Fruit fly (Drosophila melanogaster) whole organism, embryonic: ENCODE measurements around the gene CG15514.

Experiments
- Awh ChIP-seq: fragments of 200-800 bp; sonication (Bioruptor generic); IDR thresholded peaks from 2 replicates; pipeline ENCODE4, ENCODE4 v1.3.6; 2022; ENCODE audit warnings: missing biosample characterization, missing genetic modification characterization
- Bteb2 ChIP-seq: fragments of 200-800 bp; sonication (Bioruptor generic); optimal IDR thresholded peaks from 2 replicates; lab custom pipeline; 2016; ENCODE audit warnings: missing biosample characterization, missing genetic modification characterization
- CG11695 ChIP-seq: fragments of 200-800 bp; sonication (Bioruptor generic); IDR thresholded peaks from 3 replicates; pipeline ENCODE4 v1.3.6; 2022; ENCODE audit warnings: missing biosample characterization, missing genetic modification characterization
- CG12071 ChIP-seq: fragments of 200-800 bp; sonication (Bioruptor generic); optimal IDR thresholded peaks from 3 replicates; lab custom pipeline; 2018; ENCODE audit warnings: missing biosample characterization, mild to moderate bottlenecking, missing genetic modification characterization
- CG12219 ChIP-seq: fragments of 200-800 bp; sonication (Bioruptor generic); optimal IDR thresholded peaks from 3 replicates; lab custom pipeline; 2018; ENCODE audit warnings: missing biosample characterization, mild to moderate bottlenecking, missing genetic modification characterization
- CG12391 ChIP-seq: fragments of 200-800 bp; sonication (Bioruptor generic); optimal IDR thresholded peaks from 3 replicates; lab custom pipeline; 2018; ENCODE audit warnings: missing biosample characterization, mild to moderate bottlenecking, missing genetic modification characterization, moderate library complexity
- CG12744 ChIP-seq: fragments of 200-800 bp; sonication (Bioruptor generic); optimal IDR thresholded peaks from 2 replicates; lab custom pipeline; 2016; ENCODE audit warnings: missing biosample characterization, missing genetic modification characterization
- CG13775 ChIP-seq: fragments of 200-800 bp; sonication (Bioruptor generic); optimal IDR thresholded peaks from 3 replicates; lab custom pipeline; 2017; ENCODE audit warnings: missing biosample characterization, mild to moderate bottlenecking, missing genetic modification characterization
- CG1603 ChIP-seq: fragments of 200-800 bp; sonication (Bioruptor generic); optimal IDR thresholded peaks from 2 replicates; lab custom pipeline; 2019; ENCODE audit warnings: missing biosample characterization, mild to moderate bottlenecking, missing genetic modification characterization, moderate library complexity
- CG17359 ChIP-seq: fragments of 200-800 bp; sonication (Bioruptor generic); optimal IDR thresholded peaks from 3 replicates; lab custom pipeline; 2018; ENCODE audit warnings: missing biosample characterization, mild to moderate bottlenecking, missing genetic modification characterization, moderate library complexity
- CG17612 ChIP-seq: fragments of 200-800 bp; sonication (Bioruptor generic); IDR thresholded peaks from 2 replicates; pipeline ENCODE4 v1.3.6; 2022; ENCODE audit warnings: missing biosample characterization, missing genetic modification characterization
- CG17802 ChIP-seq: fragments of 200-800 bp; sonication (Bioruptor generic); optimal IDR thresholded peaks from 2 replicates; lab custom pipeline; 2018; ENCODE audit warnings: missing biosample characterization, mild to moderate bottlenecking, missing genetic modification characterization, moderate library complexity
- CG30403 ChIP-seq: fragments of 200-800 bp; sonication (Bioruptor generic); optimal IDR thresholded peaks from 3 replicates; lab custom pipeline; 2016; ENCODE audit warnings: missing biosample characterization, missing genetic modification characterization
- CG3838 ChIP-seq: fragments of 200-800 bp; sonication (Bioruptor generic); optimal IDR thresholded peaks from 3 replicates; lab custom pipeline; 2016; ENCODE audit warnings: missing biosample characterization, missing genetic modification characterization
- CG4617 ChIP-seq: fragments of 200-800 bp; sonication (Bioruptor generic); optimal IDR thresholded peaks from 3 replicates; lab custom pipeline; 2016; ENCODE audit warnings: missing biosample characterization, missing genetic modification characterization, borderline replicate concordance
- CG7745 ChIP-seq: fragments of 200-800 bp; sonication (Bioruptor generic); optimal IDR thresholded peaks from 2 replicates; lab custom pipeline; 2018; ENCODE audit warnings: missing biosample characterization, mild to moderate bottlenecking, missing genetic modification characterization, moderate library complexity
- CoRest ChIP-seq: fragments of 200-800 bp; sonication (Bioruptor generic); optimal IDR thresholded peaks from 3 replicates; lab custom pipeline; 2018; ENCODE audit warnings: missing biosample characterization, mild to moderate bottlenecking, missing genetic modification characterization, moderate library complexity
- Dek ChIP-seq: fragments of 200-800 bp; sonication (Bioruptor generic); optimal IDR thresholded peaks from 3 replicates; lab custom pipeline; 2019; ENCODE audit warnings: missing biosample characterization, mild to moderate bottlenecking, missing genetic modification characterization, moderate library complexity
- Doc3 ChIP-seq: fragments of 200-800 bp; sonication (Bioruptor generic); IDR thresholded peaks from 3 replicates; pipeline ENCODE4 v1.3.6; 2022; ENCODE audit warnings: missing biosample characterization, missing genetic modification characterization; ENCODE audit not compliant: partially characterized antibody
- Dref ChIP-seq: fragments of 200-800 bp; sonication (Bioruptor generic); IDR thresholded peaks from 2 replicates; pipeline ENCODE4 v1.3.6; 2022; ENCODE audit warnings: missing biosample characterization, missing genetic modification characterization
- E2f1 ChIP-seq: fragments of 200-800 bp; sonication (Bioruptor generic); IDR thresholded peaks from 2 replicates; pipeline ENCODE4 v1.3.6; 2022; ENCODE audit warnings: missing biosample characterization, missing genetic modification characterization
- Gug ChIP-seq: fragments of 200-800 bp; sonication (Bioruptor generic); IDR thresholded peaks from 4 replicates; pipeline ENCODE4 v1.3.6; 2022; ENCODE audit warnings: missing biosample characterization, missing genetic modification characterization
- H15 ChIP-seq: fragments of 200-800 bp; sonication (Bioruptor generic); IDR thresholded peaks from 3 replicates; pipeline ENCODE4 v1.3.6; 2022; ENCODE audit warnings: missing biosample characterization, missing genetic modification characterization
- Hr3 ChIP-seq: fragments of 200-800 bp; sonication (Bioruptor generic); optimal IDR thresholded peaks from 3 replicates; lab custom pipeline; 2016; ENCODE audit warnings: missing biosample characterization, missing genetic modification characterization
- Sry-δ ChIP-seq: fragments of 200-800 bp; sonication (Bioruptor generic); optimal IDR thresholded peaks from 2 replicates; lab custom pipeline; 2016; ENCODE audit warnings: missing biosample characterization, missing genetic modification characterization
- Ssrp ChIP-seq: fragments of 200-800 bp; sonication (Bioruptor generic); optimal IDR thresholded peaks from 2 replicates; lab custom pipeline; 2018; ENCODE audit warnings: missing biosample characterization, mild to moderate bottlenecking, missing genetic modification characterization, moderate library complexity
- Xrp1 ChIP-seq: fragments of 200-800 bp; sonication (Bioruptor generic); IDR thresholded peaks from 2 replicates; pipeline ENCODE4 v1.3.6; 2022; ENCODE audit warnings: missing biosample characterization, missing genetic modification characterization
- bowl ChIP-seq: fragments of 200-800 bp; sonication (Bioruptor generic); IDR thresholded peaks from 2 replicates; pipeline ENCODE4 v1.3.6; 2022; ENCODE audit warnings: missing biosample characterization, missing genetic modification characterization
- crp ChIP-seq, 2 experiments: fragments of 200-800 bp; sonication (Bioruptor generic); optimal IDR thresholded peaks; 2 replicates in 1 of 2; 3 replicates in 1 of 2; lab custom pipeline; 2017; ENCODE audit warnings: missing biosample characterization in 2 of 2, missing genetic modification characterization in 2 of 2, mild to moderate bottlenecking in 1 of 2, moderate library complexity in 1 of 2
- h ChIP-seq: fragments of >200 bp; optimal IDR thresholded peaks from 2 replicates; lab custom pipeline; 2017
- hbn ChIP-seq: fragments of 200-800 bp; sonication (Bioruptor generic); IDR thresholded peaks from 2 replicates; pipeline ENCODE4 v1.3.6; 2022; ENCODE audit warnings: missing biosample characterization, missing genetic modification characterization; ENCODE audit not compliant: partially characterized antibody
- insv ChIP-seq, 2 experiments: fragments of 200-800 bp; sonication (Bioruptor generic); optimal IDR thresholded peaks; 3 replicates each; lab custom pipeline; 2016 to 2018; ENCODE audit warnings: missing biosample characterization in 2 of 2, missing genetic modification characterization in 2 of 2
- jing ChIP-seq: fragments of 200-800 bp; sonication (Bioruptor generic); optimal IDR thresholded peaks from 2 replicates; lab custom pipeline; 2018; ENCODE audit warnings: missing biosample characterization, mild to moderate bottlenecking, missing genetic modification characterization
- lbe ChIP-seq: fragments of 200-800 bp; sonication (Bioruptor generic); optimal IDR thresholded peaks from 2 replicates; lab custom pipeline; 2016; ENCODE audit warnings: missing biosample characterization, mild to moderate bottlenecking, missing genetic modification characterization
- nerfin-2 ChIP-seq: fragments of 200-800 bp; sonication (Bioruptor generic); IDR thresholded peaks from 2 replicates; pipeline ENCODE4 v1.3.6; 2022; ENCODE audit warnings: missing biosample characterization, missing genetic modification characterization; ENCODE audit not compliant: partially characterized antibody
- org-1 ChIP-seq: fragments of 200-800 bp; sonication (Bioruptor generic); optimal IDR thresholded peaks from 2 replicates; lab custom pipeline; 2017; ENCODE audit warnings: missing biosample characterization, missing genetic modification characterization
- p53 ChIP-seq: fragments of 200-800 bp; sonication (Bioruptor generic); optimal IDR thresholded peaks from 2 replicates; lab custom pipeline; 2016; ENCODE audit warnings: missing biosample characterization, missing genetic modification characterization
- sim ChIP-seq: fragments of 200-800 bp; sonication (Bioruptor generic); IDR thresholded peaks from 2 replicates; pipeline ENCODE4 v1.3.6; 2022; ENCODE audit warnings: missing biosample characterization, missing genetic modification characterization
- slbo ChIP-seq: fragments of 200-800 bp; sonication (Bioruptor generic); IDR thresholded peaks from 2 replicates; pipeline ENCODE4 v1.3.6; 2022; ENCODE audit warnings: missing biosample characterization, missing genetic modification characterization
- sna ChIP-seq: fragments of 200-800 bp; sonication (Bioruptor generic); IDR thresholded peaks from 2 replicates; pipeline ENCODE4 v1.3.6; 2022; ENCODE audit warnings: missing biosample characterization, missing genetic modification characterization; ENCODE audit not compliant: partially characterized antibody
- so ChIP-seq: fragments of 200-800 bp; sonication (Bioruptor generic); IDR thresholded peaks from 3 replicates; pipeline ENCODE4 v1.3.6; 2022; ENCODE audit warnings: missing biosample characterization, missing genetic modification characterization
- sob ChIP-seq: fragments of 200-800 bp; sonication (Bioruptor generic); IDR thresholded peaks from 2 replicates; pipeline ENCODE4 v1.3.6; 2022; ENCODE audit warnings: missing biosample characterization, missing genetic modification characterization
- sqz ChIP-seq: fragments of 200-800 bp; sonication (Bioruptor generic); optimal IDR thresholded peaks from 3 replicates; lab custom pipeline; 2018; ENCODE audit warnings: missing biosample characterization, mild to moderate bottlenecking, missing genetic modification characterization
- ssp ChIP-seq: fragments of 200-800 bp; sonication (Bioruptor generic); IDR thresholded peaks from 2 replicates; pipeline ENCODE4 v1.3.6; 2022; ENCODE audit warnings: missing biosample characterization, missing genetic modification characterization
- stwl ChIP-seq: fragments of 200-800 bp; sonication (Bioruptor generic); optimal IDR thresholded peaks from 3 replicates; lab custom pipeline; 2018; ENCODE audit warnings: missing biosample characterization, mild to moderate bottlenecking, missing genetic modification characterization, moderate library complexity
- tin ChIP-seq: fragments of 200-800 bp; sonication (Bioruptor generic); optimal IDR thresholded peaks from 3 replicates; lab custom pipeline; 2016; ENCODE audit warnings: missing biosample characterization, missing genetic modification characterization
- toy ChIP-seq: fragments of 200-800 bp; sonication (Bioruptor generic); IDR thresholded peaks from 2 replicates; pipeline ENCODE4 v1.3.6; 2022; ENCODE audit warnings: missing biosample characterization, missing genetic modification characterization
- twi ChIP-seq: fragments of 200-800 bp; optimal IDR thresholded peaks from 2 replicates; lab custom pipeline; 2019; ENCODE audit warnings: missing biosample characterization, mild to moderate bottlenecking, missing genetic modification characterization, moderate library complexity
- unc-4 ChIP-seq: fragments of 200-800 bp; sonication (Bioruptor generic); IDR thresholded peaks from 2 replicates; pipeline ENCODE4 v1.3.6; 2022; ENCODE audit warnings: missing biosample characterization, missing genetic modification characterization; ENCODE audit not compliant: partially characterized antibody
- zen ChIP-seq: fragments of 200-800 bp; sonication (Bioruptor generic); optimal IDR thresholded peaks from 3 replicates; lab custom pipeline; 2018; ENCODE audit warnings: missing biosample characterization, mild to moderate bottlenecking, missing genetic modification characterization, moderate library complexity

CG15514 gene

dm6 chr3R:29859763-29860162 is 1.5 kb downstream of the CG15514 start (continued):
- TF ChIP-seq sob, result peak; percentile 74
- TF ChIP-seq p53 (GFP tag; lab: Kevin White, UChicago), result no peak
- peak; percentile 17 for TF ChIP-seq Bteb2 (GFP tag; lab: Kevin White, UChicago)
- TF ChIP-seq unc-4 (GFP tag; lab: Robert Waterston, UW), result 0 out of 2 replicates have a peak, but pooled peaks have one; percentile 49
- TF ChIP-seq so (GFP tag; lab: Robert Waterston, UW), result no peak
- peak; percentile 52 for TF ChIP-seq ssp (GFP tag; lab: Robert Waterston, UW)
- 0 out of 2 replicates have a peak, but pooled peaks have one; percentile 36 for TF ChIP-seq bowl (GFP tag; lab: Robert Waterston, UW)
- peak; percentile 10 for TF ChIP-seq CG12744 (GFP tag; lab: Kevin White, UChicago)
- peak; percentile 27 for TF ChIP-seq zen
- TF ChIP-seq CG1603 (tag; lab: Kevin White, UChicago), result peak; percentile 74
- peak; percentile 45 for TF ChIP-seq lbe (GFP tag; lab: Kevin White, UChicago)
- no peak for TF ChIP-seq org-1
- TF ChIP-seq CG4617 (GFP tag; lab: Kevin White, UChicago), result peak; percentile 23
- TF ChIP-seq h, result no peak
- peak; percentile 11 for TF ChIP-seq CG17802
- no peak for TF ChIP-seq CG3838
- TF ChIP-seq Xrp1 (GFP tag; lab: Robert Waterston, UW), result peak; percentile 32; the same call in 1 of the 2 replicates
- 0 out of 2 replicates have a peak, but pooled peaks have one; percentile 35 for TF ChIP-seq E2f1
- TF ChIP-seq sqz, result no peak
- TF ChIP-seq toy, result no peak
- TF ChIP-seq CG17359, result peak; percentile 50
- peak; percentile 25 for TF ChIP-seq Hr3 (GFP tag; lab: Kevin White, UChicago)
- TF ChIP-seq twi (tag; lab: Kevin White, UChicago), result peak; percentile 7
- peak; percentile 30 for TF ChIP-seq CG12071
- TF ChIP-seq CG12219 (GFP tag; lab: Kevin White, UChicago), result peak; percentile 28
- peak; percentile 9 for TF ChIP-seq CG13775 (GFP tag; lab: Kevin White, UChicago)
- TF ChIP-seq CG17612 (GFP tag; lab: Robert Waterston, UW), result no peak
- no peak for TF ChIP-seq hbn
- TF ChIP-seq H15 (GFP tag; lab: Robert Waterston, UW), result no peak
- peak; percentile 8 for TF ChIP-seq tin (GFP tag; lab: Kevin White, UChicago)
- TF ChIP-seq sim (GFP tag; lab: Robert Waterston, UW), result no peak
- TF ChIP-seq Gug (GFP tag; lab: Robert Waterston, UW), result peak; percentile 38; the same call in 1 of the 4 replicates
- peak; percentile 34 for TF ChIP-seq Dek (tag; lab: Kevin White, UChicago)
- TF ChIP-seq CG30403, result no peak
- TF ChIP-seq crp (GFP tag; optimal IDR thresholded peaks at IDR 0.05; lab: Kevin White, UChicago), result no peak
- TF ChIP-seq CG12391 (tag; lab: Kevin White, UChicago), result peak; percentile 54
- TF ChIP-seq Dref (GFP tag; lab: Robert Waterston, UW), result peak; percentile 76
- TF ChIP-seq Doc3 (GFP tag; lab: Robert Waterston, UW), result peak; percentile 31; the same call in 1 of the 3 replicates
- no peak for TF ChIP-seq jing (GFP tag; lab: Kevin White, UChicago)
- TF ChIP-seq Ssrp (tag; lab: Kevin White, UChicago), result peak; percentile 35
- peak; percentile 58; the same call in 1 of the 2 replicates for TF ChIP-seq nerfin-2 (GFP tag; lab: Robert Waterston, UW)
- TF ChIP-seq stwl (tag; lab: Kevin White, UChicago), result peak; percentile 91
- TF ChIP-seq slbo (GFP tag; lab: Robert Waterston, UW), result peak; percentile 83
- TF ChIP-seq CG7745 (tag; lab: Kevin White, UChicago), result no peak
- peak; percentile 38 for TF ChIP-seq Sry-δ (GFP tag; lab: Kevin White, UChicago)
- peak; percentile 64 for TF ChIP-seq CoRest (tag; lab: Kevin White, UChicago)
- no peak for TF ChIP-seq Awh
- TF ChIP-seq sna (GFP tag; lab: Robert Waterston, UW), result 0 out of 2 replicates have a peak, but pooled peaks have one; percentile 49
- no peak for TF ChIP-seq CG11695 (GFP tag; lab: Robert Waterston, UW)
- TF ChIP-seq insv (GFP tag; optimal IDR thresholded peaks at IDR 0.05; lab: Kevin White, UChicago), result no peak
